Worm (Caenorhabditis elegans) whole organism, L4 larva: Measurements from ENCODE around the gene btb-16.

Experiments used
- F49E8.2 ChIP-seq: sonication (generic microtip); optimal IDR thresholded peaks from 2 replicates; lab custom pipeline; 2016; ENCODE audit warnings: missing compliant biosample characterization, mild to moderate bottlenecking, missing genetic modification characterization, borderline replicate concordance
- R02D3.7 ChIP-seq: fragments of 150-350 bp; sonication (generic microtip); optimal IDR thresholded peaks from 3 replicates; lab custom pipeline; 2014; ENCODE audit warnings: missing biosample characterization, missing genetic modification characterization
- egl-27 ChIP-seq: sonication (generic microtip); optimal IDR thresholded peaks from 3 replicates; lab custom pipeline; 2017; ENCODE audit warnings: missing biosample characterization, missing genetic modification reagents, missing genetic modification characterization
- gei-8 ChIP-seq: fragments of 200-800 bp; sonication (Bioruptor generic); optimal IDR thresholded peaks from 2 replicates; lab custom pipeline; 2018; ENCODE audit warnings: mild to moderate bottlenecking, missing genetic modification characterization, missing compliant biosample characterization
- lin-38 ChIP-seq: fragments of 200-800 bp; sonication (Bioruptor generic); IDR thresholded peaks from 2 replicates; pipeline ENCODE4 v1.3.6; 2022; ENCODE audit warnings: missing genetic modification reagents, missing genetic modification characterization, missing compliant biosample characterization
- mes-2 ChIP-seq: sonication (generic microtip); optimal IDR thresholded peaks from 2 replicates; lab custom pipeline; 2016; ENCODE audit warnings: missing genotype, mild to moderate bottlenecking, missing genetic modification characterization, missing compliant biosample characterization; ENCODE audit not compliant: poor library complexity, severe bottlenecking

btb-16 gene

DNA sequence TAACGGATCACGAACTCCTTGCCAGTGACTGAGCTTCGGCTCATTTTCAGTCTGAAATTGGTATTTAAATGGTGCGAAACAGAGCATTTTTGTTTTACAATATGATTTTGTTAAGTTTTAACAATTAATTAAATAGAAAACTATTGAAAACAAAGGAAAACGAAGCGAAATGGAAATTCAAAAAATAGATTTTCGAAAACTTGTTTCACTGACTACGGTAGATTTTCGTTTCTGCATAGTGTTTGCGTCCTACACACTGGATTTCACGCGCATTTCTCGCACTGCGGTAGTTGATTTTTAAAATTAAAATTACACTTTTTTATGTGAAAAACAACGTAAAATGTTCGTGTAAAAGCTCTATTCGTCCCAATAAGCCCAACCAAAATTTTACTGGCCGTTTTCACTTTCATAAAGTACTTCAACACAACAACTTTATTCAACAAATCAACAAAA, 49.7 kb downstream of the btb-16 start, which contains the start of gene bath-30:
Gene bath-30, minus strand, starts transcription at position 51 of the 453 bp plus-strand sequence.
- no peak for TF ChIP-seq mes-2 (tag; lab: Kevin White, UChicago)
- no peak for TF ChIP-seq R02D3.7 (tag; lab: Kevin White, UChicago)
- no peak for TF ChIP-seq F49E8.2 (tag; lab: Kevin White, UChicago)
- 0 out of 2 replicates have a peak, but pooled peaks have one; percentile 12 for TF ChIP-seq lin-38 (GFP tag; lab: Robert Waterston, UW)
- no peak for TF ChIP-seq gei-8 (GFP tag; lab: Kevin White, UChicago)
- TF ChIP-seq egl-27 (tag; lab: Kevin White, UChicago), result no peak
- TF ChIP-seq, all 104 proteins: peak for 1
